Worm (Caenorhabditis elegans): ENCODE measurements around the gene srh-130.

srh-130 gene

DNA sequence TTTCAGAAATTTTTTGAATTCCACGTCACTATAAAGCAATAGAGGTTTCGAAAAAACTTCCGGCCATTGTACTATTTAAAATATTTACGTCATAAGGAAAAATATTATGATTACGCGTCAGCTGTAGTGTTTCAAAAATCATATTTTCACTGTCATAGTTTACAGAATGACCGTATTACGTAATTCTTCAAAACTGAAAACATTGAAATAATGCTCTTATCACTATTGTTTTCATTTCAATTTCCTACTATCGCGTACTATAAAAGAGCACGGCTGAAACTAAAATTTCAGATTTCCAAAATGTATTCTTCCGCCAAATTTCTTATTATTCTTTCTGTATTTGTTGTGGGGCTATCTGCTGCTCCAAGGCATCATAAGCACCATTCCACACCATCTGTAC lies 6.4 kb upstream of the srh-130 start, which contains the start of gene F14F9.2:
F14F9.2 (plus strand) TSS at position 301 of the 400 bp plus-strand sequence.
- no peak for TF ChIP-seq W03F9.2 (tag; optimal IDR thresholded peaks at IDR 0.05)
- TF ChIP-seq him-1 (tag; optimal IDR thresholded peaks at IDR 0.05): no peak
- TF ChIP-seq dao-5 (tag; optimal IDR thresholded peaks at IDR 0.05): no peak

ce11 chrV:5146394-5146793 lies 4.6 kb upstream of the srh-130 start, which contains the start of gene F14F9.6:
Gene F14F9.6, minus strand, starts transcription at chrV:5146494.
- TF ChIP-seq dao-5 (tag; optimal IDR thresholded peaks at IDR 0.05) (no peak), him-1 (tag; optimal IDR thresholded peaks at IDR 0.05) (no peak), W03F9.2 (tag; optimal IDR thresholded peaks at IDR 0.05) (no peak)

DNA sequence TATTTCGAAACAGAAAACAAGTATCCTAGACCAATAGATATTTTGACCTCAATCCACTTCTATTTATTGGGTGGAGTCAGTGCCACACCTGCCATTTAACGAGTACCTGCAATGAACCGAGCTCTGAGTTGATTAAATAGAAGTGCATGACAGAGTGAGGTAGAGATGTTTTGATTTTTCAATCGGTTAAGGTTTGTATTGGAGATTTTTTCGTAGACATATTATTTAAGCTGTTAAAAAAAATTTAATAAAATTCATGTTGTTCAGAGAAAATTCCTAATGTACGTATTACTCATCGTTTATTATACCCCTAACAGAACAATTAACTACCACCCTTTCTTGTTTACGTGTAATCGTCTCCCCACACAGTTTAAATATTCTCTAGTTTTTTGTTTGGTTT lies 4.5 kb downstream of the srh-130 start, which contains the start of gene srx-38:
srx-38 (minus strand) TSS at position 101 of the 400 bp plus-strand sequence.
- no peak for TF ChIP-seq dao-5 (tag; optimal IDR thresholded peaks at IDR 0.05)
- no peak for TF ChIP-seq W03F9.2 (tag; optimal IDR thresholded peaks at IDR 0.05)
- TF ChIP-seq him-1 (tag; optimal IDR thresholded peaks at IDR 0.05): no peak

DNA sequence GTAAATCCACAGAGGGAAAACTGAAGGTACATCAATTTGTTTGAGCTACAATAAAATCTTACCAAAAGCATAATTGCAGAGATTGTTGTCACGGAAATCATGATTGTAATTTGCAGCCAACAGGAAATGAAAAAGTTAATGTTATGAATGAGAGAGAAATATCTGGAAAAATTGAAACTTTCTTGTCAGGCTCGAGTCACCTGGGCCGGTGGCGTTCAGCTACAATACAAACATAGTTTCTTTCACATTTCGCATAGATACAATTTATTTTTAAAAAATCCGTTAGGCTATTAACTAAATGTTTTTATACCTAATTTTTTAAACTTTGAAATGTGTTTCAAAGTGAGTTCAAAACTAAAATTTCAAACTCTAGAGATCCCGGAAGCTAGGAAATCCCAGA lies 6.7 kb downstream of the srh-130 start, which contains the start of gene srx-39:
srx-39 (minus strand) TSS at position 101 of the 400 bp plus-strand sequence.
- TF ChIP-seq him-1 (tag; optimal IDR thresholded peaks at IDR 0.05) (no peak), W03F9.2 (tag; optimal IDR thresholded peaks at IDR 0.05) (no peak), dao-5 (tag; optimal IDR thresholded peaks at IDR 0.05) (no peak)

DNA sequence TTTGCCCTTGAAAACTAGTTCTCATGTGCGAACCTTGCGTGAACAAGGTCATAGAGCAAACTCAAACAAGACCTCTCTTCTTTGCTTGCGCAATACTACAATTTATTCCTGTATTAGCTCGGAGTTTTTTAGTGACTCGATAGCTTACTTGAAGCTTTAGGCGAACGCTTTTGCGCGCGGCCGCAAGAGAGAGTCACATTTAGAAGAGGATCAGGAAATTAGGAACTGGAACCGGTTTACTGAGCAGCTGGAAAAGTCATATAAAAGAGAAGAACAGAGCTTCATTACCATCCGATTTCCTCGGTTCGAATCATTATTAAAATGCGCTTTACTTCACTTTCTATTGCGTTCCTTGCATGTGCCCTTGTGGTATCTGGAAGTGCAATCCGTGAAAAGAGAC lies 7.3 kb downstream of the srh-130 start, which contains the start of gene abu-15:
abu-15 (plus strand) TSS at position 301 of the 400 bp plus-strand sequence.
- TF ChIP-seq W03F9.2 (tag; optimal IDR thresholded peaks at IDR 0.05) (no peak), dao-5 (tag; optimal IDR thresholded peaks at IDR 0.05) (no peak), him-1 (tag; optimal IDR thresholded peaks at IDR 0.05) (no peak)

ce11 chrV:5161792-5162191 lies 10.8 kb downstream of the srh-130 start, which contains the start of gene abu-6:
Gene abu-6, minus strand, starts transcription at chrV:5161892.
- TF ChIP-seq him-1 (tag; optimal IDR thresholded peaks at IDR 0.05) (no peak), W03F9.2 (tag; optimal IDR thresholded peaks at IDR 0.05) (no peak), dao-5 (tag; optimal IDR thresholded peaks at IDR 0.05) (no peak)

DNA sequence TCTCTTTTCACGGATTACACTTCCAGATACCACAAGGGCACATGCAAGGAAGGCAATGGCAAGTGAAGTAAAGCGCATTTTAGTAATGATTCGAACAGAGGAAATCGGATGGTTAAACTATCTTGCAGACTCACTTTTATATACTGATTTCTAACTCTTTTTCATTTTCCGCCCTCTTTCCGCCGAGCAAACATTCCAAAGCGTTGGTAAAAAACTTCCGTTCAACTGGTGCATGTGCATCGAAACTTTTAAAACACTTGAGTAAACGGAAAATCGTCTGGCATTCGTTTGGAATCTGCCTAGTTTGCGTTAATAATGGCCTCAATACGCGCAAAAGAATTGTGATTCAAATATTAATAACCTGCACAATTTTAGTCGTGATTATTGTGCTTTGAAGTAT lies 13.7 kb downstream of the srh-130 start, which contains the start of gene abu-7:
abu-7 (minus strand) TSS at position 101 of the 400 bp plus-strand sequence.
- TF ChIP-seq W03F9.2 (tag; optimal IDR thresholded peaks at IDR 0.05) (no peak), dao-5 (tag; optimal IDR thresholded peaks at IDR 0.05) (no peak), him-1 (tag; optimal IDR thresholded peaks at IDR 0.05) (no peak)

- no peak for TF ChIP-seq dao-5 (tag; optimal IDR thresholded peaks at IDR 0.05)
Observed at ce11 chrV:5165426-5165825, 14.4 kb downstream of the srh-130 start, which contains the start of gene srw-140. Gene srw-140, plus strand, starts transcription at chrV:5165726.

ce11 chrV:5169586-5169985 lies 18.6 kb downstream of the srh-130 start, which contains the start of gene srt-64:
Gene srt-64, minus strand, starts transcription at chrV:5169686.
- TF ChIP-seq dao-5 (tag; optimal IDR thresholded peaks at IDR 0.05) (no peak), him-1 (tag; optimal IDR thresholded peaks at IDR 0.05) (no peak), W03F9.2 (tag; optimal IDR thresholded peaks at IDR 0.05) (no peak)

ce11 chrV:5172833-5173232 lies 21.9 kb downstream of the srh-130 start, which contains the start of gene srt-65:
Gene srt-65, minus strand, starts transcription at chrV:5172933.
- TF ChIP-seq dao-5 (tag; optimal IDR thresholded peaks at IDR 0.05): no peak
- no peak for TF ChIP-seq W03F9.2 (tag; optimal IDR thresholded peaks at IDR 0.05)
- no peak for TF ChIP-seq him-1 (tag; optimal IDR thresholded peaks at IDR 0.05)

DNA sequence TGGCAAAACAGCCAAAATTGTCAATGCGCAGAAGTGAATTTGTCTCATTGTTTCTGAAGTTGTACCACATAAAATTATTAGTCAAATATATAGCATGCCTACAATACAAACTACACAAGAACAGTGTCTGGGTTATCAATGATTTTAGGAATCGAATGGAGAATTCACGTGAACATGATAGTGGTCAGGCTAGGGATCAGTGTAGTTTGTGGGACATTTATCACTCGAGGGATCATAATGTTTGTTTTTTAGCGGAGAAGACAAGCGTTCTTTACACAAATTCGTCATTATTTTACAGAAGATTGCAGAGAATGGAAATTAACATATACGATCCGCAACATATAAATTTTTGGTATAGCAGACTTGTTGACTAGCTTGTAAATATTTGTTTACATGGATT lies 26.2 kb downstream of the srh-130 start, which contains the start of gene ugt-51:
ugt-51 (minus strand) TSS at position 101 of the 400 bp plus-strand sequence.
- TF ChIP-seq W03F9.2 (tag; optimal IDR thresholded peaks at IDR 0.05) (no peak), dao-5 (tag; optimal IDR thresholded peaks at IDR 0.05) (no peak), him-1 (tag; optimal IDR thresholded peaks at IDR 0.05) (no peak)

DNA sequence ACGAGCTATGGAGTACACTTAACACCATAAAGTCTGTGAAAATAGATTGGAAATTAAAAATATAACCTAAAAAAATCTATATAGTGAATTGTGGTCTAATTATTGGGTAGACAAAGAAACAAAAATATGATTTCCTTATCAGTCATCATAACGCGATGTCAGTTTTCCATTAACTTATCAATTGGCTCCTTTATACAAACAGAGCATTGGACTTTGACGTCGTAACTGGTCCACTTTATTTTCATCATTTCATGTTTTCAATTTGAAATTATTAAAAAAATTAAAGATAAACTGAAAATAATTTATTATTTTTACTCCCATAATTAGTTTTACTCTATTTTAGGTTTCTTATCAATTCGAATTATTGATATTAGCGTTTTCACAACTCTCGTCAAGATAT lies 27.1 kb downstream of the srh-130 start:
- TF ChIP-seq him-1 (tag; optimal IDR thresholded peaks at IDR 0.05): no peak
- TF ChIP-seq W03F9.2 (tag; optimal IDR thresholded peaks at IDR 0.05): no peak
- no peak for TF ChIP-seq dao-5 (tag; optimal IDR thresholded peaks at IDR 0.05)

- TF ChIP-seq dao-5 (tag; optimal IDR thresholded peaks at IDR 0.05) (no peak), him-1 (tag; optimal IDR thresholded peaks at IDR 0.05) (no peak), W03F9.2 (tag; optimal IDR thresholded peaks at IDR 0.05) (no peak)
Observed at ce11 chrV:5181612-5182011, 30.6 kb downstream of the srh-130 start, which contains the start of gene C03A7.2. Gene C03A7.2, plus strand, starts transcription at chrV:5181912.

- TF ChIP-seq W03F9.2 (tag; optimal IDR thresholded peaks at IDR 0.05) (no peak), dao-5 (tag; optimal IDR thresholded peaks at IDR 0.05) (no peak), him-1 (tag; optimal IDR thresholded peaks at IDR 0.05) (no peak)
Observed at ce11 chrV:5192501-5192900, 41.5 kb downstream of the srh-130 start, which contains the start of gene C03A7.13. Gene C03A7.13, minus strand, starts transcription at chrV:5192543.

ce11 chrV:5194508-5194907 lies 43.5 kb downstream of the srh-130 start, which contains the start of gene abu-8:
Gene abu-8, minus strand, starts transcription at chrV:5194608.
- TF ChIP-seq him-1 (tag; optimal IDR thresholded peaks at IDR 0.05): no peak
- no peak for TF ChIP-seq dao-5 (tag; optimal IDR thresholded peaks at IDR 0.05)
- TF ChIP-seq W03F9.2 (tag; optimal IDR thresholded peaks at IDR 0.05): no peak

Data from whole organism, L4/young adult.